Fruit fly (Drosophila melanogaster) whole organism, embryonic: ENCODE data around the gene CG14837.

ENCODE experiments used
- Blimp-1 ChIP-seq: fragments of 200-800 bp; sonication (Bioruptor generic); optimal IDR thresholded peaks from 3 replicates; lab custom pipeline; 2018; ENCODE audit warnings: missing biosample characterization, missing genetic modification characterization, mild to moderate bottlenecking, moderate library complexity, missing genetic modification reagents
- CG10321 ChIP-seq: fragments of 200-800 bp; sonication (Bioruptor generic); IDR thresholded peaks from 2 replicates; pipeline ENCODE4 v1.3.6; 2022; ENCODE audit warnings: missing biosample characterization, missing genetic modification characterization
- CG11456 ChIP-seq: fragments of 200-800 bp; sonication (Bioruptor generic); IDR thresholded peaks from 3 replicates; pipeline ENCODE4 v1.3.6; 2022; ENCODE audit warnings: missing biosample characterization, missing genetic modification characterization
- CG11696 ChIP-seq: fragments of 200-800 bp; sonication (Bioruptor generic); IDR thresholded peaks from 2 replicates; pipeline ENCODE4 v1.3.6; 2022; ENCODE audit warnings: missing biosample characterization, missing genetic modification characterization
- CG13287 ChIP-seq: fragments of 200-800 bp; sonication (Bioruptor generic); IDR thresholded peaks from 2 replicates; pipeline ENCODE4 v1.3.6; 2022; ENCODE audit warnings: missing biosample characterization, missing genetic modification characterization; ENCODE audit not compliant: partially characterized antibody
- CG1603 ChIP-seq: fragments of 200-800 bp; sonication (Bioruptor generic); optimal IDR thresholded peaks from 2 replicates; lab custom pipeline; 2019; ENCODE audit warnings: missing biosample characterization, mild to moderate bottlenecking, missing genetic modification characterization, moderate library complexity
- CG2199 ChIP-seq: fragments of 200-800 bp; sonication (Bioruptor generic); IDR thresholded peaks from 3 replicates; pipeline ENCODE4 v1.3.6; 2022; ENCODE audit warnings: missing biosample characterization, missing genetic modification characterization
- CG31388 ChIP-seq: fragments of 200-800 bp; sonication (Bioruptor generic); optimal IDR thresholded peaks from 2 replicates; lab custom pipeline; 2016; ENCODE audit warnings: missing biosample characterization, missing genetic modification characterization
- CG31441 ChIP-seq: fragments of 200-800 bp; sonication (Bioruptor generic); IDR thresholded peaks from 2 replicates; pipeline ENCODE4 v1.3.6; 2022; ENCODE audit warnings: missing biosample characterization, missing genetic modification characterization
- CG34422 ChIP-seq: fragments of 200-800 bp; sonication (Bioruptor generic); IDR thresholded peaks from 3 replicates; pipeline ENCODE4 v1.3.6; 2022; ENCODE audit warnings: missing biosample characterization, missing genetic modification characterization
- CG5245 ChIP-seq: fragments of 200-800 bp; sonication (Bioruptor generic); optimal IDR thresholded peaks from 3 replicates; lab custom pipeline; 2016; ENCODE audit warnings: missing biosample characterization, missing genetic modification characterization
- CG6175 ChIP-seq: fragments of 200-800 bp; sonication (Bioruptor generic); IDR thresholded peaks from 3 replicates; pipeline ENCODE4 v1.3.6; 2022; ENCODE audit warnings: missing biosample characterization, missing genetic modification characterization
- CG7928 ChIP-seq: fragments of 200-800 bp; sonication (Bioruptor generic); optimal IDR thresholded peaks from 2 replicates; lab custom pipeline; 2017; ENCODE audit warnings: missing biosample characterization, mild to moderate bottlenecking, missing genetic modification characterization
- CG7963 ChIP-seq: fragments of 200-800 bp; sonication (Bioruptor generic); IDR thresholded peaks from 3 replicates; pipeline ENCODE4 v1.3.6; 2022; ENCODE audit warnings: missing biosample characterization, missing genetic modification characterization; ENCODE audit not compliant: partially characterized antibody
- CG8388 ChIP-seq: fragments of 200-800 bp; sonication (Bioruptor generic); optimal IDR thresholded peaks from 2 replicates; lab custom pipeline; 2019; ENCODE audit warnings: missing biosample characterization, mild to moderate bottlenecking, missing genetic modification characterization, moderate library complexity
- CHES-1-like ChIP-seq: fragments of 200-800 bp; sonication (Bioruptor generic); optimal IDR thresholded peaks from 2 replicates; lab custom pipeline; 2016; ENCODE audit warnings: missing biosample characterization, missing genetic modification characterization
- Chrac-16 ChIP-seq: fragments of 200-800 bp; sonication (Bioruptor generic); optimal IDR thresholded peaks from 3 replicates; lab custom pipeline; 2016; ENCODE audit warnings: missing biosample characterization, missing genetic modification characterization
- Deaf1 ChIP-seq: fragments of 200-800 bp; optimal IDR thresholded peaks from 3 replicates; lab custom pipeline; 2019; ENCODE audit warnings: missing biosample characterization, mild to moderate bottlenecking, missing genetic modification characterization, moderate library complexity
- E2f2 ChIP-seq: fragments of 200-800 bp; sonication (Bioruptor generic); IDR thresholded peaks from 2 replicates; pipeline ENCODE4 v1.3.6; 2022; ENCODE audit warnings: missing biosample characterization, missing genetic modification characterization
- Ets65A ChIP-seq: fragments of 200-800 bp; sonication (Bioruptor generic); peaks from one replicate; lab custom pipeline; 2016; ENCODE audit warnings: missing biosample characterization, missing genetic modification characterization
- Gsc ChIP-seq: fragments of 200-800 bp; sonication (Bioruptor generic); IDR thresholded peaks from 2 replicates; pipeline ENCODE4 v1.3.6; 2022; ENCODE audit warnings: missing biosample characterization, missing genetic modification characterization
- H2.0 ChIP-seq: fragments of 200-800 bp; sonication (Bioruptor generic); IDR thresholded peaks from 2 replicates; pipeline ENCODE4 v1.3.6; 2022; ENCODE audit warnings: missing biosample characterization, missing genetic modification characterization
- Jarid2 ChIP-seq: fragments of 200-800 bp; sonication (Bioruptor generic); optimal IDR thresholded peaks from 3 replicates; lab custom pipeline; 2017; ENCODE audit warnings: mild to moderate bottlenecking, missing biosample characterization, missing genetic modification reagents, missing genetic modification characterization
- MTF-1 ChIP-seq: fragments of 200-800 bp; sonication (Bioruptor generic); optimal IDR thresholded peaks from 2 replicates; lab custom pipeline; 2018; ENCODE audit warnings: missing biosample characterization, mild to moderate bottlenecking, missing genetic modification characterization, borderline replicate concordance
- Mad ChIP-seq: fragments of 200-800 bp; sonication (Bioruptor generic); optimal IDR thresholded peaks from 2 replicates; lab custom pipeline; 2016; ENCODE audit warnings: missing biosample characterization, missing genetic modification characterization
- Med ChIP-seq: fragments of 200-800 bp; sonication (Bioruptor generic); peaks from one replicate; lab custom pipeline; 2016; ENCODE audit warnings: missing biosample characterization, missing genetic modification characterization, mild to moderate bottlenecking, inconsistent platforms, moderate library complexity
- Opbp ChIP-seq: fragments of 200-800 bp; sonication (Bioruptor generic); IDR thresholded peaks from 3 replicates; pipeline ENCODE4 v1.3.6; 2022; ENCODE audit warnings: missing biosample characterization, missing genetic modification characterization; ENCODE audit not compliant: partially characterized antibody
- Rfx ChIP-seq: fragments of 200-800 bp; sonication (Bioruptor generic); IDR thresholded peaks from 2 replicates; pipeline ENCODE4 v1.3.6; 2022; ENCODE audit warnings: missing biosample characterization, missing genetic modification characterization
- ac ChIP-seq: fragments of 200-800 bp; sonication (Bioruptor generic); optimal IDR thresholded peaks from 3 replicates; lab custom pipeline; 2017; ENCODE audit warnings: missing biosample characterization, mild to moderate bottlenecking, missing genetic modification characterization
- al ChIP-seq: fragments of 200-800 bp; sonication (Bioruptor generic); IDR thresholded peaks from 2 replicates; pipeline ENCODE4 v1.3.6; 2022; ENCODE audit warnings: missing biosample characterization, missing genetic modification characterization
- amos ChIP-seq: fragments of 200-800 bp; sonication (Bioruptor generic); IDR thresholded peaks from 2 replicates; pipeline ENCODE4 v1.3.6; 2022; ENCODE audit warnings: missing biosample characterization, missing genetic modification characterization; ENCODE audit not compliant: partially characterized antibody
- ash1 ChIP-seq: fragments of 200-800 bp; sonication (Bioruptor generic); optimal IDR thresholded peaks from 2 replicates; lab custom pipeline; 2018; ENCODE audit warnings: missing biosample characterization, mild to moderate bottlenecking, missing genetic modification characterization
- ato ChIP-seq: fragments of 200-800 bp; sonication (Bioruptor generic); IDR thresholded peaks from 2 replicates; pipeline ENCODE4 v1.3.6; 2022; ENCODE audit warnings: missing biosample characterization, missing genetic modification characterization; ENCODE audit not compliant: partially characterized antibody
- bbx ChIP-seq: fragments of 200-800 bp; sonication (Bioruptor generic); IDR thresholded peaks from 2 replicates; pipeline ENCODE4 v1.3.6; 2022; ENCODE audit warnings: missing biosample characterization, missing genetic modification characterization; ENCODE audit not compliant: partially characterized antibody
- chinmo ChIP-seq: fragments of 200-800 bp; sonication (Bioruptor generic); IDR thresholded peaks from 4 replicates; pipeline ENCODE4 v1.3.6; 2022; ENCODE audit warnings: missing biosample characterization, missing genetic modification characterization; ENCODE audit not compliant: partially characterized antibody
- ci ChIP-seq: fragments of 200-800 bp; sonication (Bioruptor generic); IDR thresholded peaks from 3 replicates; pipeline ENCODE4 v1.3.6; 2022; ENCODE audit warnings: missing biosample characterization, missing genetic modification characterization
- ftz-f1 ChIP-seq: fragments of 200-800 bp; sonication (Bioruptor generic); optimal IDR thresholded peaks from 2 replicates; lab custom pipeline; 2016; ENCODE audit warnings: missing biosample characterization, missing genetic modification characterization
- grau ChIP-seq: fragments of 200-800 bp; optimal IDR thresholded peaks from 3 replicates; lab custom pipeline; 2019; ENCODE audit warnings: missing biosample characterization, mild to moderate bottlenecking, missing genetic modification characterization, moderate library complexity
- gt ChIP-seq: fragments of 200-800 bp; sonication (Bioruptor generic); IDR thresholded peaks from 2 replicates; pipeline ENCODE4 v1.3.6; 2022; ENCODE audit warnings: missing biosample characterization, missing genetic modification characterization
- nau ChIP-seq: fragments of 200-800 bp; sonication (Bioruptor generic); optimal IDR thresholded peaks from 3 replicates; lab custom pipeline; 2017; ENCODE audit warnings: missing biosample characterization, mild to moderate bottlenecking, missing genetic modification characterization, missing genetic modification reagents
- nom ChIP-seq: fragments of 200-800 bp; sonication (Bioruptor generic); optimal IDR thresholded peaks from 2 replicates; lab custom pipeline; 2017; ENCODE audit warnings: missing biosample characterization, missing genetic modification characterization, mild to moderate bottlenecking, moderate library complexity, missing genetic modification reagents
- phol ChIP-seq: fragments of 200-800 bp; sonication (Bioruptor generic); optimal IDR thresholded peaks from 3 replicates; lab custom pipeline; 2018; ENCODE audit warnings: missing biosample characterization, mild to moderate bottlenecking, missing genetic modification characterization, moderate library complexity
- ro ChIP-seq: fragments of 200-800 bp; sonication (Bioruptor generic); IDR thresholded peaks from 2 replicates; pipeline ENCODE4 v1.3.6; 2022; ENCODE audit warnings: missing biosample characterization, missing genetic modification characterization
- sens ChIP-seq: fragments of 200-800 bp; sonication (Bioruptor generic); peaks from one replicate; lab custom pipeline; 2016; ENCODE audit warnings: missing biosample characterization, missing genetic modification characterization
- slbo ChIP-seq: fragments of 200-800 bp; sonication (Bioruptor generic); IDR thresholded peaks from 2 replicates; pipeline ENCODE4 v1.3.6; 2022; ENCODE audit warnings: missing biosample characterization, missing genetic modification characterization
- sna ChIP-seq: fragments of 200-800 bp; sonication (Bioruptor generic); IDR thresholded peaks from 2 replicates; pipeline ENCODE4 v1.3.6; 2022; ENCODE audit warnings: missing biosample characterization, missing genetic modification characterization; ENCODE audit not compliant: partially characterized antibody
- stwl ChIP-seq: fragments of 200-800 bp; sonication (Bioruptor generic); optimal IDR thresholded peaks from 3 replicates; lab custom pipeline; 2018; ENCODE audit warnings: missing biosample characterization, mild to moderate bottlenecking, missing genetic modification characterization, moderate library complexity

The CG14837 gene

DNA sequence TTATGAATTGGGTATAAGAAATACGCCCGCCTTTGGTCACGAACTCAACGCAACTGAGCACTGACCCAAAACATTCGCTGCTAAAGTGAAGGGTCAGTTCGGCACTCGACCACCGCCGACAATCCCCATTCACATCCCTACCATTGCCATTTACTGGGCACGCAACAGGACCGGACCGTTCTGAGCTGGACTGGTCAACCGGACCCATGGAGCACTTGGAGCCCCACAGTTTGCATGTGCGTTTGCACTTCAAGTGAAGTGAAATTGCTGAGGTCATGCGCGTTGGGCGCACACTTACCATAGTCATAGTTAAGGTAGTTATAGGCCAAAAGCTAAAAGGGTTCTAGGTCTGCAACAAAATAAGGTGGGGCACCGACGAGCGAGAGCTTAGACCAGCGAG is at the start of gene CG14837:
Gene CG14837, minus strand, starts transcription at position 101 of the 400 bp plus-strand sequence.
- TF ChIP-seq ash1 (GFP tag; lab: Kevin White, UChicago), result no peak
- no peak for TF ChIP-seq Gsc (GFP tag; lab: Robert Waterston, UW)
- TF ChIP-seq E2f2, result no peak
- TF ChIP-seq ac, result no peak
- TF ChIP-seq MTF-1 (GFP tag; lab: Kevin White, UChicago), result no peak
- TF ChIP-seq phol (tag; lab: Kevin White, UChicago), result no peak
- no peak for TF ChIP-seq ro (GFP tag; lab: Robert Waterston, UW)
- no peak for TF ChIP-seq CG5245
- TF ChIP-seq ftz-f1 (GFP tag; lab: Kevin White, UChicago), result no peak
- no peak for TF ChIP-seq CG34422 (GFP tag; lab: Robert Waterston, UW)
- no peak for TF ChIP-seq Chrac-16 (GFP tag; lab: Kevin White, UChicago)
- no peak for TF ChIP-seq Mad (GFP tag; lab: Kevin White, UChicago)
- TF ChIP-seq grau, result no peak
- no peak for TF ChIP-seq CG31441 (GFP tag; lab: Robert Waterston, UW)
- no peak for TF ChIP-seq CG31388
- TF ChIP-seq CG1603 (tag; lab: Kevin White, UChicago), result no peak
- no peak for TF ChIP-seq CG8388 (GFP tag; lab: Kevin White, UChicago)
- TF ChIP-seq CHES-1-like, result no peak
- TF ChIP-seq slbo (GFP tag; lab: Robert Waterston, UW), result no peak
- no peak for TF ChIP-seq al
- TF ChIP-seq, all 482 proteins: peak for 0

DNA sequence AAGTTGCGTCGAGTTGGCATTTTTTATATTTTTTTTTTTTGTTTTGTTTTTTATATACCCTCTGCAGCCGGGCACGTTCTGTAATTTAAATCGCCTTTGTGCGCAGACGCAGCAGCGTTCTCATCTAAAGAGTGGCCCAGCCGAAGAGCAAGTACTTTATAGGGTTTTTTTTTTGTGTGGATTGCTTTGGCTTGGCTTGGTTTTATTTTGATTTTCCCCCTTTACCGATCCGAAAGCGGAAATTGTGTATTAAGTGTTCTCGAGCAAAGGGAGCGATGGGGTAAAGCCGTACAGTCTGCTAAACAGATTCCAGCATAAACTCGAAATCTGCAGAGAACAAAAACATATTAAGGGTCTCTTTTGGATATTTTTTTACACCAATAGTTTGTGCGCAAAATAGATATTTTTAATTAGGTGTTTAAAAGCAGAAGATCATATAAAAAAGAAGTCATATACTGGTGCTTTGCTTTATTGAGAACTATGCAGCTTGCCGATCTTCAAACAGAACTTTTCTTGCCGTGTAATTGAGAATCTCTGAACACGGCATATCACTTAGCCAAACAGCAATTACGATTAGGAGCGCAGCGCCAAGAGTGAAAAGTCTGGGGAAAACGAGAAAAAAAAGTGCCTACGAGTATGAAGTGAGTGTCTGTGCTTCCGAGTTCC is 46.6 kb upstream of the CG14837 start:
- peak; percentile 58 for TF ChIP-seq nom (GFP tag; lab: Kevin White, UChicago)
- no peak for TF ChIP-seq gt
- TF ChIP-seq sens, result peak; percentile 55
- TF ChIP-seq, all 482 proteins: peak for 2

- no peak for TF ChIP-seq E2f2
- TF ChIP-seq stwl (tag; lab: Kevin White, UChicago), result peak; percentile 29
- TF ChIP-seq CG2199 (GFP tag; lab: Robert Waterston, UW), result peak; percentile 36; the same call in 1 of the 3 replicates
- 0 out of 3 replicates have a peak, but pooled peaks have one; percentile 29 for TF ChIP-seq CG11456 (GFP tag; lab: Robert Waterston, UW)
- TF ChIP-seq chinmo (GFP tag; lab: Robert Waterston, UW), result 0 out of 4 replicates have a peak, but pooled peaks have one; percentile 28
- TF ChIP-seq bbx (GFP tag; lab: Robert Waterston, UW), result peak; percentile 51
- TF ChIP-seq amos (GFP tag; lab: Robert Waterston, UW), result 0 out of 2 replicates have a peak, but pooled peaks have one; percentile 14
- peak; percentile 35; the same call in 1 of the 2 replicates for TF ChIP-seq CG13287 (GFP tag; lab: Robert Waterston, UW)
- peak; percentile 67 for TF ChIP-seq Deaf1 (tag; lab: Kevin White, UChicago)
- TF ChIP-seq sna (GFP tag; lab: Robert Waterston, UW), result no peak
- TF ChIP-seq ci (GFP tag; lab: Robert Waterston, UW), result peak; percentile 42; the same call in 1 of the 3 replicates
- peak; percentile 25 for TF ChIP-seq Ets65A
- peak; percentile 18 for TF ChIP-seq Blimp-1
- TF ChIP-seq CG7963 (GFP tag; lab: Robert Waterston, UW), result 0 out of 3 replicates have a peak, but pooled peaks have one; percentile 41
- TF ChIP-seq Rfx (GFP tag; lab: Robert Waterston, UW), result 0 out of 2 replicates have a peak, but pooled peaks have one; percentile 23
- no peak for TF ChIP-seq nau
- no peak for TF ChIP-seq CG10321 (GFP tag; lab: Robert Waterston, UW)
- TF ChIP-seq Med, result peak; percentile 58
- TF ChIP-seq CG7928, result peak; percentile 29
- peak; percentile 79 for TF ChIP-seq Jarid2 (GFP tag; lab: Kevin White, UChicago)
- 0 out of 3 replicates have a peak, but pooled peaks have one; percentile 14 for TF ChIP-seq Opbp (GFP tag; lab: Robert Waterston, UW)
- TF ChIP-seq CG6175 (GFP tag; lab: Robert Waterston, UW), result peak; percentile 62; the same call in 2 of the 3 replicates
- TF ChIP-seq CG11696 (GFP tag; lab: Robert Waterston, UW), result no peak
- TF ChIP-seq ato, result 0 out of 2 replicates have a peak, but pooled peaks have one; percentile 6
- TF ChIP-seq H2.0, result no peak
Measured at dm6 chr3L:7604863-7605262, 45.0 kb upstream of the CG14837 start.
